Worm (Caenorhabditis elegans) whole organism, L3 larva: ENCODE data around the gene C34B4.4.

Source experiments
- R02D3.7 ChIP-seq: fragments of 150-350 bp; optimal IDR thresholded peaks from 2 replicates; lab custom pipeline; 2014; ENCODE audit warnings: missing biosample characterization, missing genetic modification characterization
- ceh-16 ChIP-seq: sonication (generic microtip); optimal IDR thresholded peaks from 2 replicates; lab custom pipeline; 2017; ENCODE audit warnings: missing biosample characterization, missing genetic modification characterization
- egl-27 ChIP-seq: sonication (generic microtip); optimal IDR thresholded peaks from 4 replicates; lab custom pipeline; 2017; ENCODE audit warnings: missing biosample characterization, missing genetic modification reagents, missing genetic modification characterization
- elt-1 ChIP-seq: fragments of 150-350 bp; optimal IDR thresholded peaks from 2 replicates; lab custom pipeline; 2014; ENCODE audit warnings: missing biosample characterization, missing genetic modification characterization
- elt-2 ChIP-seq: sonication (generic microtip); optimal IDR thresholded peaks from 2 replicates; lab custom pipeline; 2016; ENCODE audit warnings: missing genetic modification reagents, mild to moderate bottlenecking, missing genetic modification characterization, missing compliant biosample characterization
- fos-1 ChIP-seq: fragments of 150-350 bp; optimal IDR thresholded peaks from 2 replicates; lab custom pipeline; 2014; ENCODE audit warnings: missing biosample characterization, missing genetic modification characterization
- jun-1 ChIP-seq: fragments of 150-350 bp; optimal IDR thresholded peaks from 2 replicates; lab custom pipeline; 2014; ENCODE audit warnings: missing biosample characterization, missing genetic modification reagents, missing genetic modification characterization
- mdl-1 ChIP-seq: fragments of 150-350 bp; optimal IDR thresholded peaks from 2 replicates; lab custom pipeline; 2014; ENCODE audit warnings: missing biosample characterization, missing genetic modification characterization
- nfya-1 ChIP-seq: sonication (generic microtip); optimal IDR thresholded peaks from 2 replicates; lab custom pipeline; 2017; ENCODE audit warnings: missing genetic modification characterization, mild to moderate bottlenecking, missing compliant biosample characterization, antibody characterized with exemption, moderate library complexity; ENCODE audit not compliant: insufficient read depth
- nhr-23 ChIP-seq: fragments of 150-350 bp; optimal IDR thresholded peaks from 2 replicates; lab custom pipeline; 2014; ENCODE audit warnings: missing biosample characterization, missing genetic modification reagents, missing genetic modification characterization
- nhr-28 ChIP-seq: fragments of 150-350 bp; optimal IDR thresholded peaks from 2 replicates; lab custom pipeline; 2014; ENCODE audit warnings: missing biosample characterization, missing genetic modification characterization
- snpc-4 ChIP-seq: fragments of 150-350 bp; optimal IDR thresholded peaks from 2 replicates; lab custom pipeline; 2014; ENCODE audit warnings: missing biosample characterization, missing genetic modification characterization
- unc-62 ChIP-seq: fragments of 150-350 bp; sonication (generic microtip); optimal IDR thresholded peaks from 4 replicates; lab custom pipeline; 2014; ENCODE audit warnings: missing biosample characterization, missing genetic modification reagents, missing genetic modification characterization

ce11 chrV:13049149-13049610 is 41.0 kb upstream of the C34B4.4 start, which contains the start of gene W07G4.8:
- TF ChIP-seq snpc-4 (no peak), R02D3.7 (tag; lab: Kevin White, UChicago) (no peak), mdl-1 (no peak), elt-1 (tag; lab: Kevin White, UChicago) (no peak), elt-2 (peak; percentile 80), nhr-23 (tag; lab: Kevin White, UChicago) (no peak), unc-62 (GFP tag; lab: Kevin White, UChicago) (no peak), nhr-28 (tag; lab: Kevin White, UChicago) (no peak), egl-27 (tag; lab: Kevin White, UChicago) (no peak), fos-1 (tag; lab: Kevin White, UChicago) (no peak), jun-1 (tag; lab: Kevin White, UChicago) (no peak), ceh-16 (tag; lab: Kevin White, UChicago) (no peak), nfya-1 (tag; lab: Kevin White, UChicago) (no peak)
